Worm (Caenorhabditis elegans) whole organism, L4/young adult: Measurements from ENCODE around the gene H10E21.5.

Source experiments
- W03F9.2 ChIP-seq: fragments of 150-350 bp; optimal IDR thresholded peaks from 2 replicates; lab custom pipeline; 2014; ENCODE audit warnings: missing biosample characterization, missing genetic modification characterization
- dao-5 ChIP-seq: sonication (generic microtip); optimal IDR thresholded peaks from 2 replicates; lab custom pipeline; 2016; ENCODE audit warnings: missing genotype, missing genetic modification characterization, moderate library complexity, missing compliant biosample characterization
- him-1 ChIP-seq: sonication (generic microtip); optimal IDR thresholded peaks from 2 replicates; lab custom pipeline; 2016; ENCODE audit warnings: missing genotype, missing genetic modification reagents, missing genetic modification characterization, missing compliant biosample characterization

The H10E21.5 gene

DNA sequence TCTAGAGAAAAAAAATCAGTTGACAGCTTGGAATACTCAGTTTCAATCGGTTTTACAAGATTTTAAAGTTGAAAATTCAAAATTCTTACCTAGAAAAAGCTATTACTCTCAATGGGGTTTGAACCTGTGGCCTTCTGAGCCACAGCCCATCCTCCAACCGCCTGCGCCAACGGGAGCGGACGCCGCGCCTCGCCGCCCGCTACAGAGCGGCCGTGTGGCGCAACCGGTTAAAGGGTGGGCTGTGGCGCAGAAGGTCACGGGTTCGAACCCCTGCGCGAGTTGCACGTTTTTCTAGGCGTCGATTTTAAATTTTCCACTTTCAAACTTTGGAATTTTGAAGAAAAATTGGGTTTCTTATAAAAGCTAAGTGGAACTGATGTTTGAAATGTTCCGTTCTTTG, 24.6 kb upstream of the H10E21.5 start:
- TF ChIP-seq him-1, result no peak
- TF ChIP-seq W03F9.2 (tag; lab: Kevin White, UChicago), result no peak
- no peak for TF ChIP-seq dao-5

DNA sequence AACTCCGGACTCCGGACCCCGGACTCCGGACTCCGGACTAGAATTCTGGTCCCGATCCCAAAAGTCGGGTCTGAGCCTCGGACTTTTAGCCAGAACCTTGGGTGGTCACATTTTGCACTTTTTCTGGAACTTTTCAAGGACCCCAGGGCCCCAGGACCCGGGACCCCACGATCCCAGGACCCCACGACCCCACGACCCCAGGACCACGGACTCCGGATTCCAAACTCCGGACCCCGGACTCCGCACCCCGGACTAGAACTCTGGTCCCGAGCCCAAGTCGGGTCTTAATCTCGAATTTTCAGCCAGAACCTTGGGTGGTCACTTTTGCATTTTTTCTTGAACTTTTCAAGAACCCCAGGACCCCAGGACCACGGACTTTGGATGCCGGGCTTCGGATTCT, 19.0 kb upstream of the H10E21.5 start:
- TF ChIP-seq W03F9.2 (tag; lab: Kevin White, UChicago) (no peak), him-1 (no peak), dao-5 (no peak)

DNA sequence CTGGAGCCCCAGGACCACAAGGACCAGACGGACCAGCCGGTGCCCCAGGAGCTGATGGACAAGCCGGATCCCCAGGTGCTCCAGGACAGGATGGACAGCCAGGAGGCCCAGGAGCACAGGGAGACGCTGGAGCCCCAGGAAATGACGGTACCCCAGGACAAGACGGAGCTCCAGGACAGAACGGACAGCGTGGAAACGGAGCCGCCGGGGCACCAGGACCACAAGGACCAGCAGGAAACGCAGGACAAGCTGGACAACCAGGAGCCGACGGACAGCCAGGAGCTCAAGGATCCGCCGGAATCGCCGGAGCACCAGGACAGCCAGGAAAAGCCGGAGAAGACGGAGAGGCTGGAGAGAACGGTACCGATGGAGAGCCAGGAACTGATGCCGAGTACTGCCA, 17.7 kb upstream of the H10E21.5 start:
- TF ChIP-seq W03F9.2 (tag; lab: Kevin White, UChicago), result no peak
- no peak for TF ChIP-seq dao-5
- no peak for TF ChIP-seq him-1

DNA sequence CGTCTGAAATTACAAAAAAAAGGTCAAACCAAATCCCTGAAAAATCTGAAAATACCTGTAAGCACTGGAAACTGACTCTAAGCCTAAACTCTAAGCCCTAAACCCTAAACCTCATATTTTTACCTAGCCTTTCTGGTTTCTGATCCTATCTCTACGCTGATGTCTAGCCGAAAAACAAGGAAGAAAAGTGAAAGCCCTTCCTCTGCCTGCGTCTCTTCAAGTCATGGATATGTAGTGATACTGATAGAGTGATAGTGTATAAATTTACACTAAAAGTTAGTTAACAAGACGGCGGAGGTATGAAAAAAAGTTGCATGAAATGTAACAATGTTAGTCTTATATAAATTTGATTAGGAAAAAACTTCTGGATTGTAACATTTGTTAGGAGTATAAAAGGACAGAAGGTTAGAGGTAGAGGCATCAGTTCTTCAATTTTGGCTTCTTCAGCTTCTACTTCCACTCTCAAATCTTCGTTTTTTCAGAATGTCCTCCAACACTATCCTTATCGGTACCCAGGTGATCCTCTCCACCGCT, 16.9 kb upstream of the H10E21.5 start, which contains the start of gene col-88:
TSS of gene col-88 (plus strand) at position 484 of the 534 bp plus-strand sequence.
- TF ChIP-seq dao-5 (no peak), W03F9.2 (tag; lab: Kevin White, UChicago) (no peak), him-1 (no peak)

DNA sequence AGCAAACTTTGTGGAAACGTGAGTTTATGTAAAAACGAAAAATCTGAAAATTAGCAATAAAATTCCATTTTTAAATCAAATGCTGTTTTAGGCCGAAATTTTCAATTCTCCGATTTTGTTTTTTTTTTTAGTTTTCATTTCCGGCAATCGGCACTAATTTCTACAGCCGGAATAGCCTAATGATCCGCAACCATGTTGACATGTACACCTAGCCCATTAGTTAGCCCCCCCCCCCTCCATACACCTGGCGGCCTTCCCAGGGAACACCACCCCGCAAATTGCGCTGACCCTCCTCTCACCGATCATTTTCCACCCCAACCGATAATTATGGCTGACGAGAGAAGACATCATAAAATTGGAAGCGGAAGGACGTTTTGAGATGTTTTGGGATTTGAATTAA, 15.8 kb upstream of the H10E21.5 start:
- TF ChIP-seq W03F9.2 (tag; lab: Kevin White, UChicago), result no peak
- TF ChIP-seq dao-5, result no peak
- TF ChIP-seq him-1, result no peak

DNA sequence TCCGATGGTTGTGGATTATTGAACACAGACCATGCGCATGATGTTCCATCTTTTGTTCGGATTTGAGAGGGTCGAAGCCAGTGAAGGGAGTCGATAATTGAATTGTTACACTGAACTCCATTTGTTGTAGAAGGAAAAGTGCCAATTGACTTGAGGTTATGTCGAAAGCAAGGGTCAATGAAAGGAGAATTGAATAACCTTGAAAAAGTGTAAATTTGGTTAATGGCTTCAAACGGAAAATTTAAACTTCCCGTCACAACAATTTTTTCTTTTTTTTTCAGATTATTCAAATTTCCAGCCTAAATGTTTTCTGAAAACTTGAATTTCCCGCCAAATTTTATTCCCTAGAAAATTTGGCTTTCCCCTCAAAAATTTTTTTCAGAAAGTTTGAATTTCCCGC, 14.4 kb upstream of the H10E21.5 start, which contains the start of gene clp-10:
TSS of gene clp-10 (minus strand) at position 101 of the 400 bp plus-strand sequence.
- TF ChIP-seq W03F9.2 (tag; lab: Kevin White, UChicago) (no peak), dao-5 (no peak), him-1 (no peak)

DNA sequence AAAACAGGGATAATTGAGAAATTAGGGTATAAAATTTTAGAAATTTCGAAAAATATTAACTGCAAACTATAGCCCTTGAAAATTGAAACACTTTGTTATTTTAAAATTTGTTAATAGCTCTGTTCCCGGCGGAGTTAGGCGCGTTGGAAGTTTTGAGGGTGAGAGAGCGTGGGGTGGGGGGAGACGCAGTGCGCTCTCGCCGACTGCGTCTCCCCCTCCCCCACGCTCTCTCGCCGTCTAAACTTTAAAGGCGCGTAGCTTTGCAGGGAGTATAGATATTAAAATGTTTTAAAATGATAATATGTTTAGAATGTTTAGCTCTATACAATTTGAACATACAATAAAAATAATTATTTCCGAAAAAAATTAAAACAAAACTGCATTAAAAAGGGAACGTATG, 9.5 kb upstream of the H10E21.5 start:
- no peak for TF ChIP-seq him-1
- no peak for TF ChIP-seq W03F9.2 (tag; lab: Kevin White, UChicago)
- no peak for TF ChIP-seq dao-5

DNA sequence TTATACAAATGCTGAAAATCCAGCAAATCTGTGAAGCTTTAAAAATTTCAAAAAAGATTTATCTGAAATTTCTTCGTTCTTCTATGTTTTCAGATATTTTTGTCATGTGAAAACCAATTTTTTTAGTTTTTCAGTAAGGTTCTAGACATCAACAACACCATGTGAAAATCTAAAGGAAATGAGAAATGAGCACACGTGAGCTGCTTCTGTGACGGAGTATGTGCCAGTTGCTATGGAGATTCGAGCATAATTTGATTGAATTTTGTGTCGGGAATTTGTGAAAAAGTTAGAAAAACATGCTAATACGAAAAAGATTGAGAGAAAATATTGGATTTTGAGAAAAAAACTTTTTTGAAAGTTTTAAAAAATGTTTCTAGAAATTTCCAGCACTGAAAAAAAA, 7.8 kb upstream of the H10E21.5 start:
- TF ChIP-seq him-1, result no peak
- TF ChIP-seq dao-5, result no peak
- TF ChIP-seq W03F9.2 (tag; lab: Kevin White, UChicago), result no peak

DNA sequence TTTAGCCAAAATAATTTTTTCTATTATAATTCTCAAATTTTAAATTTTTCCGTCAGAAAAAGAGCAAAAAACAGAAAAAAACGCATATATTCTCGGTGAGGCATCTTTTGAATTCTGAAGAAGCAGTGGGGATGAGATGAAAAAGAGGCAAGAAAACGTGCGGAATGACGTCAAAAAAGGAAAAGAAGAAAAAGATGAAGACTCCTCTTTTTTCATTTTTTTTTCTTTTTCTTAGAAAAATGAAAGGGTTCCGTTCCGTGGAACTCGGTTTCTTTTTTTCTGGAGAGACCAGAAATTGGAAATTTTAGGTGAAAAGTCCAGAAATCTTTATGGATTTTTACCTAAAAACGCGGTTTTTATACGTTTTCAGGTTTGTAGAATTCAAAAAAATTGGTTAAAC, 6.6 kb upstream of the H10E21.5 start:
- TF ChIP-seq W03F9.2 (tag; lab: Kevin White, UChicago) (no peak), dao-5 (no peak), him-1 (peak; percentile 44)

DNA sequence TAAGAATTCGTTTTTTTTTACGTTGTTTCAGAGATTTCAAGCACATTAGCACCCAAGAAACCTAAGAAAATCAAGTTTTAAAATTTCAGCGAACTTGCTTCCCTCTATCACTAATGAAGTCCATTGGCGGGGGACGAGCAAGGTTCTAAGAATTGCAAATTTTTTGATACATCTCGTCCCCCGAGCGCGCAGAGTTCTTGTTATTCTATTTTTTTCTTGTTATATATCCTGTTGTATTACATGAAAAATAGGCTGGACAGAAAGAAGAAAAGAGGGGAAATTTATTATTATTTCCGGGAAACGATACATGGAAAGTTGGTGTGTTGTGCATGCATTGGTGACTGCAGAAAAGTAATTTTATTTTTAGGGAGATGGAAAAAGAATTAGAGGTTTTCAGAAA, 5.9 kb upstream of the H10E21.5 start:
- TF ChIP-seq dao-5 (no peak), W03F9.2 (tag; lab: Kevin White, UChicago) (no peak), him-1 (no peak)

DNA sequence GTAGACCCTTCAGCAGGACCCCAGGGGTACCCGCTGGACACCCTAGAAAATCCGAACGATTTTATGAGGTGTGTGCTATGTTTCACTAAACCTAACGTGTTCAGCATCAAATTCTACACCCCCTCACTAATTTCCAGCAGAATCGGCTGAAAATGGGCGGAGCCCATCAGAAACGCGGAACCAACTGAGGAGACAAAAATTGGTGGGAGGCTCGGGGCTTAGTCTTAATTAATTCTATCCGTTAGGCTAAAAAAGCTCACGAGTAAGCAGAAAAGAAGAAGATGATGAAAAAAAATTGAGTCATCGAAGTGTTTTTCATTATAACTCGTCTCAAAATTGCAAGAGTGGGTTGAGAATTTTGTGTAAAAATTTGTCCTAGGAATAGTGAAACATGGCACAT, 5.1 kb upstream of the H10E21.5 start:
- TF ChIP-seq him-1 (no peak), dao-5 (no peak), W03F9.2 (tag; lab: Kevin White, UChicago) (no peak)

DNA sequence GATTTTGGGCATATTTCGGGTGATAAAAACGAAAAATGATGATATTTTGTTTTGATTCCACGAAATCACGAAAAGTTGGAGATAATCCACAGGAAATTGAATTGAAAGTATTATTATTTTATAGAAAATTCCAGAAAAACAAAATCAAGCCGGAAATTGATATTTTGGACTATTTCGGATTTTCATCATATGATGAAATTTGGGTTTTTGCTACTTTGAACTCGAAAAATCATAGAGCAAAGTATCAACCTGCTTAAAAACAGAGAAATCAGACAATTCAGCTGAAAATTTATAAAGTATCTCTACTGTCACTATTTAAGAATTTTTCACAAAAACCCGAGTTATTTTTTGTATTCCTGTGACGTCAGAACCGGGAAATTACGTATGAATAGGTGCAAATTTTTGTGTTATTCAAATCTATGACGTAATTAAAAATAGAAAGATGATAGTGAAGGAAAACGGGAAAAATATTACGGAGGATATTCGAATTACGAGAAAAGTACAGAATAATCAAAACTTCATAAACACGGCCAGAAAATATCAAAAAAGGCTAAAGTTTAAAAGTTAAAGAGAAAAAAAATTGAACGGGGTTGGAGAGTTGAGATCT, 3.7 kb upstream of the H10E21.5 start:
- TF ChIP-seq W03F9.2 (tag; lab: Kevin White, UChicago) (no peak), dao-5 (no peak), him-1 (no peak)

DNA sequence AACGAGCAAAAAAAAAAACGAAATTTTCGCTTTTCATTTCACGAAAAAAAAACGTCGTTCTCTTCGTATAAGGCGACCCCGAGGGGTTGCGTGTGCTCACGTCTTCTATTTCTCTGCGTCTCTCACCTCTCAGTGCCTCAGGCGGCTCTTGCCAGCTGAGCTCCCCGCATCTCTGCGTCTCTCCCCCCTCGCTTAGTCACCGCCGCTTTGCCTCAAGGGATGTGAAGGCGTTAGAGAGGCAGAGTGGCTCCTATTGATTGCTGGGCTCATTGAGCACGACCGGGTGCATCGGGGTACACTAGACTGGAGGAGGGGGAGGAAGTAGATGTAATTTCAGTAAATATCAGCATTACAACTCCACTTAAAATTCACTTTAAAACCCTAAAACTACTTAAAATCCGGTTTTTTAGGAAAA, 1.8 kb upstream of the H10E21.5 start:
- TF ChIP-seq W03F9.2 (tag; lab: Kevin White, UChicago), result no peak
- no peak for TF ChIP-seq dao-5
- peak; percentile 86 for TF ChIP-seq him-1

DNA sequence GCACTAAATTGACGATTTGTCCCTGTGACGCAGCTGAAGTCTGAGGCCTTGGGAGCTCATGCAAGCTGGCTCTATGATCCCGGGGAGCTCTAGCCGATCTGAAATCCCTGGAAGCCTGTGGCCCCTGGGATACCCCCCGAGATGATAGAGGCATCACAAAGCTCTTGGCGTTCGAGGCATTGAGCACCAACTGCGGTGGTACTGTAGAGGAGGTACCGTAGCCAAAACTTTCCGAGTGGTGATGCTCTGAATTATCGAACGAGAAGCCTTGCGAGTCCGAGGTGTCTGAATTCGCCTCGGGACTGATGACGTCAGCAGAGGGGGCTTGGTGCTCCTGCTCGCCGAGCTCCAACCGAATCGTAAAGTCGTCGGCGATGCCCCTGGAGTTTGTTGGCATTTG, 2.5 kb downstream of the H10E21.5 start:
- TF ChIP-seq dao-5 (no peak), him-1 (no peak), W03F9.2 (tag; lab: Kevin White, UChicago) (no peak)

DNA sequence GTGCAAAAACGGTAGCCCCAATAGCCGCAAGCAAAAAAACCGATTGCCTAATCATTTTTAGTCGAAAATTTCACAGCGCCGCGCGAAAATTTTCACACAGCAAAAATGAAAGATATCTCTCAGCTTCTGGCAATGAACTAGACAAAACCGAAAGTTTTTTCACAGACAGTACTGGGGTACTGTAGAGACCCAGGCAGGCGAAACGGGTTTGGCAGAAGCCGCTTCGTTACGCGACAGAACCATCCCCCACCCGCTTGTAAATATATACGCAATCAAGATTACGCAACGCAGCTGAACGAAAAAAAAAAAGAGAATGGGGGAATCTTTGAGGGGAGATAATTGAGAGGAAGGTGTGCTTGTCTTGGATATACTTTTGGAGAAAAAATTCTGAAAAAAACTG, 4.3 kb downstream of the H10E21.5 start, which contains the start of gene H10E21.4:
TSS of gene H10E21.4 (minus strand) at position 167 of the 400 bp plus-strand sequence.
- TF ChIP-seq W03F9.2 (tag; lab: Kevin White, UChicago), result no peak
- no peak for TF ChIP-seq dao-5
- TF ChIP-seq him-1, result no peak

DNA sequence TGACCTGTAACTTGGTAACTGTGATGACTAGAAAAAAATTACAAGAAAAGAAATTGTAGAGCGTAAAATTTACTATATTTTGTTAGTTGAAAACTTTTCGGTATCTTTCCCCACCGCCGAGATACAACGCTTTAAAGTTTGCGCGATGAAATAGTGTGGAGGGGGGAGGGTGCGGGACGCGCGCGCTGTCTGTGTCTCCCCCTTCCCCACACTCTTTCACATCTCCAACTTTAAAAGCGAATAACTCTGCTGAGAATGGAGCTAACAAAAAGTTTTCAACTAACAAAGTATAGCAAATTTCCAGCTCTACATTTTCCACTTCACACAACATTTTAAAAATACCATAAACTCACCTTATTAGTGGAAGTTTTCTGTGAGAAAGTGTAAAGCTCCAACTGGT, 6.2 kb downstream of the H10E21.5 start:
- TF ChIP-seq W03F9.2 (tag; lab: Kevin White, UChicago), result no peak
- no peak for TF ChIP-seq him-1
- TF ChIP-seq dao-5, result no peak
